Worm (Caenorhabditis elegans): ENCODE measurements around the gene rpl-6.

rpl-6 gene

DNA sequence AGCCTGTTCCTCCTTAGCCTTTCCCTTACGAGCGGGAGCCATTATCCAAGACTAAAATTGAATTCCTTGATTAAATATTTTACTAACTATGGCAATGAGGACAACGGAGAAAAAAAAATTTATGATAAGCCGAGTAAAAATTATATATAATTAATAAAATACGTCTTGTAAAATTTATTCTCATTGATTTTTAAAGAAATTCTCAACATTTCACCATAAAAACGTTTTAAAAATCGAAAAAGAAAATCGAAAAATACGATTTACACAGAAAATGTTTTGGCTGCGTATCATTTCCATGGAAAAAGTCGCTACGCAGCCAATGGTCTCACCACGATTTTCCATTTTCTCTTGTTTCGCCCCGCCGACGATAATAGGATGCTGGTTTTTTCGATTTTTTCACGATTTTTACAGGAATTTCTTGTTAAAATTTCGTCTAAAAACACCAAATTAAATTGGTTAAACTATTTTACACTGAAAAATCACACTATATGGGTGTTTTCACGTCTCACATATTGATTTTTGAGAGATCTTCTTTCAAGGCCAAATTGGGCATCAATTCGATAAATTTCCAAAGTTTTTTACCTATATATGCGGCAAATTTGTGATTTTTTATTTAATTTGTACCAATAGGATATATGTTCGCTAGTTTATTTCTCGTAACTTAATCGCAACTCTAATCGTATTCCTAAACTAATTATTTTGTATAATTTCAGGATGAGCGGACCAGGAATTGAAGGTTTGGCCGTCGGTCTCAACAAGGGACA is 28.5 kb upstream of the rpl-6 start, which contains the start of the genes rps-14 and rpl-36 (continued):
- TF ChIP-seq ztf-3 (GFP tag; optimal IDR thresholded peaks at IDR 0.05) = no peak
- no peak for TF ChIP-seq egl-44 (GFP tag; IDR thresholded peaks at IDR 0.05)
- peak; percentile 71 for TF ChIP-seq D2030.7 (GFP tag; IDR thresholded peaks at IDR 0.05)
- peak; percentile 13 for TF ChIP-seq lsl-1 (GFP tag; optimal IDR thresholded peaks at IDR 0.05)
- TF ChIP-seq let-607 (tag; optimal IDR thresholded peaks at IDR 0.05) = peak in 1 of 2 experiments; percentile 45
- no peak for TF ChIP-seq Y95B8A.8 (GFP tag; IDR thresholded peaks at IDR 0.05)
- TF ChIP-seq sdz-38 (tag; optimal IDR thresholded peaks at IDR 0.05) = no peak
- peak; percentile 34; the same call in 1 of the 2 replicates for TF ChIP-seq rcor-1 (GFP tag; IDR thresholded peaks at IDR 0.05)
- TF ChIP-seq bed-1 (GFP tag; IDR thresholded peaks at IDR 0.05) = no peak
- TF ChIP-seq F39B2.1 (GFP tag; IDR thresholded peaks at IDR 0.05) = no peak
- peak; percentile 87 for TF ChIP-seq hmg-1.2 (GFP tag; IDR thresholded peaks at IDR 0.05)
- TF ChIP-seq attf-3 (GFP tag; conservative IDR thresholded peaks at IDR 0.05) = peak; percentile 72
- TF ChIP-seq cebp-2 (GFP tag; IDR thresholded peaks at IDR 0.05) = no peak
- no peak for TF ChIP-seq rec-8 (tag; optimal IDR thresholded peaks at IDR 0.05)
- no peak for TF ChIP-seq let-526 (GFP tag; IDR thresholded peaks at IDR 0.05)
- no peak for TF ChIP-seq ceh-79 (tag; optimal IDR thresholded peaks at IDR 0.05)
- TF ChIP-seq ama-1 (optimal IDR thresholded peaks at IDR 0.05) = no peak
- TF ChIP-seq ama-1 (GFP tag; optimal IDR thresholded peaks at IDR 0.05) = no peak
- no peak for TF ChIP-seq dpff-1 (tag; optimal IDR thresholded peaks at IDR 0.05)
- TF ChIP-seq akir-1 (GFP tag; optimal IDR thresholded peaks at IDR 0.05) = no peak
- TF ChIP-seq unc-62 (GFP tag; optimal IDR thresholded peaks at IDR 0.05) = no peak
- no peak for TF ChIP-seq ceh-58 (GFP tag; IDR thresholded peaks at IDR 0.05)
- TF ChIP-seq nhr-90 (tag; optimal IDR thresholded peaks at IDR 0.05) = no peak
- TF ChIP-seq Y67H2A.10 (GFP tag; conservative IDR thresholded peaks at IDR 0.05) = peak; percentile 23; the same call in 1 of the 2 replicates
- TF ChIP-seq Y53G8AR.9 (GFP tag; conservative IDR thresholded peaks at IDR 0.05) = 0 out of 2 replicates have a peak, but pooled peaks have one; percentile 28
- peak; percentile 29; the same call in 1 of the 2 replicates for TF ChIP-seq B0336.3 (GFP tag; IDR thresholded peaks at IDR 0.05)
- TF ChIP-seq ztf-25 (GFP tag; IDR thresholded peaks at IDR 0.05) = no peak
- no peak for TF ChIP-seq lsy-27 (tag; optimal IDR thresholded peaks at IDR 0.05; ENCODE audit: borderline replicate concordance, insufficient read depth)
- TF ChIP-seq ceh-100 (GFP tag; IDR thresholded peaks at IDR 0.05) = peak; percentile 61
- TF ChIP-seq K11D2.4 (GFP tag; IDR thresholded peaks at IDR 0.05) = 0 out of 2 replicates have a peak, but pooled peaks have one; percentile 34
- no peak for TF ChIP-seq cebp-1 (GFP tag; IDR thresholded peaks at IDR 0.05)
- TF ChIP-seq cebp-1 (tag; optimal IDR thresholded peaks at IDR 0.05) = peak; percentile 77
- TF ChIP-seq F37B4.10 (GFP tag; IDR thresholded peaks at IDR 0.05) = no peak
- no peak for TF ChIP-seq lag-1 (GFP tag; IDR thresholded peaks at IDR 0.05)
- TF ChIP-seq dox-1 (GFP tag; IDR thresholded peaks at IDR 0.05) = peak; percentile 41; the same call in 1 of the 2 replicates
- peak; percentile 81 for TF ChIP-seq lin-54 (GFP tag; optimal IDR thresholded peaks at IDR 0.05)
- TF ChIP-seq snpc-1.3 (tag; optimal IDR thresholded peaks at IDR 0.05; ENCODE audit: insufficient read depth) = peak; percentile 71
- no peak for TF ChIP-seq chd-7 (tag; optimal IDR thresholded peaks at IDR 0.05)
- no peak for TF ChIP-seq egrh-3 (GFP tag; IDR thresholded peaks at IDR 0.05)
- TF ChIP-seq madf-3 (GFP tag; IDR thresholded peaks at IDR 0.05) = peak; percentile 88
- peak; percentile 1 for TF ChIP-seq ztf-18 (tag; optimal IDR thresholded peaks at IDR 0.05)
- TF ChIP-seq lin-40 (tag; optimal IDR thresholded peaks at IDR 0.05) = peak; percentile 82
- no peak for TF ChIP-seq bed-2 (GFP tag; IDR thresholded peaks at IDR 0.05)
- no peak for TF ChIP-seq Y56A3A.18 (GFP tag; IDR thresholded peaks at IDR 0.05)
- peak; percentile 60 for TF ChIP-seq efl-1 (GFP tag; optimal IDR thresholded peaks at IDR 0.05)
- TF ChIP-seq hlh-12 (tag; optimal IDR thresholded peaks at IDR 0.05) = no peak
- TF ChIP-seq aptf-2 (GFP tag; conservative IDR thresholded peaks at IDR 0.05) = no peak

Data from whole organism, young adult.